Fruit fly (Drosophila melanogaster) whole organism, embryonic: ENCODE results near the gene CG8301.

ENCODE experiments used
- Aef1 ChIP-seq: fragments of 200-800 bp; sonication (Bioruptor generic); IDR thresholded peaks from 3 replicates; pipeline ENCODE4 v1.3.6; 2022; ENCODE audit warnings: missing biosample characterization, missing genetic modification characterization
- CG11723 ChIP-seq: fragments of 200-800 bp; sonication (Bioruptor generic); optimal IDR thresholded peaks from 2 replicates; lab custom pipeline; 2017; ENCODE audit warnings: missing biosample characterization, mild to moderate bottlenecking, missing genetic modification characterization
- CG12219 ChIP-seq: fragments of 200-800 bp; sonication (Bioruptor generic); optimal IDR thresholded peaks from 3 replicates; lab custom pipeline; 2018; ENCODE audit warnings: missing biosample characterization, mild to moderate bottlenecking, missing genetic modification characterization
- CG14014 ChIP-seq: fragments of 200-800 bp; sonication (Bioruptor generic); IDR thresholded peaks from 2 replicates; pipeline ENCODE4 v1.3.6; 2022; ENCODE audit warnings: missing biosample characterization, missing genetic modification characterization
- CG14667 ChIP-seq: fragments of 200-800 bp; sonication (Bioruptor generic); IDR thresholded peaks from 2 replicates; pipeline ENCODE4 v1.3.6; 2022; ENCODE audit warnings: missing biosample characterization, missing genetic modification characterization
- CG15073 ChIP-seq: fragments of 200-800 bp; sonication (Bioruptor generic); optimal IDR thresholded peaks from 2 replicates; lab custom pipeline; 2016; ENCODE audit warnings: missing biosample characterization, missing genetic modification characterization
- CG15696 ChIP-seq: fragments of 200-800 bp; sonication (Bioruptor generic); optimal IDR thresholded peaks from 2 replicates; lab custom pipeline; 2019; ENCODE audit warnings: missing biosample characterization, mild to moderate bottlenecking, missing genetic modification characterization, moderate library complexity
- CG2120 ChIP-seq: fragments of 200-800 bp; sonication (Bioruptor generic); optimal IDR thresholded peaks from 3 replicates; lab custom pipeline; 2016; ENCODE audit warnings: missing biosample characterization, missing genetic modification characterization
- CG2129 ChIP-seq: fragments of 200-800 bp; sonication (Bioruptor generic); IDR thresholded peaks from 2 replicates; pipeline ENCODE4 v1.3.6; 2022; ENCODE audit warnings: missing biosample characterization, missing genetic modification characterization; ENCODE audit not compliant: partially characterized antibody
- CG2202 ChIP-seq: fragments of 200-800 bp; sonication (Bioruptor generic); optimal IDR thresholded peaks from 2 replicates; lab custom pipeline; 2018; ENCODE audit warnings: missing biosample characterization, mild to moderate bottlenecking, missing genetic modification characterization
- CG3065 ChIP-seq: fragments of 200-800 bp; sonication (Bioruptor generic); optimal IDR thresholded peaks from 2 replicates; lab custom pipeline; 2016; ENCODE audit warnings: missing biosample characterization, missing genetic modification characterization
- CG32767 ChIP-seq: fragments of 200-800 bp; sonication (Bioruptor generic); IDR thresholded peaks from 2 replicates; pipeline ENCODE4 v1.3.6; 2022; ENCODE audit warnings: missing biosample characterization, missing genetic modification characterization
- CG3726 ChIP-seq: fragments of 200-800 bp; sonication (Bioruptor generic); IDR thresholded peaks from 3 replicates; pipeline ENCODE4, ENCODE4 v1.3.6; 2022; ENCODE audit warnings: missing biosample characterization, missing genetic modification characterization
- CG43689 ChIP-seq: fragments of 200-800 bp; sonication (Bioruptor generic); IDR thresholded peaks from 2 replicates; pipeline ENCODE4 v1.3.6; 2022; ENCODE audit warnings: missing biosample characterization, missing genetic modification characterization
- CG6272 ChIP-seq: fragments of 200-800 bp; sonication (Bioruptor generic); IDR thresholded peaks from 2 replicates; pipeline ENCODE4 v1.3.6; 2022; ENCODE audit warnings: missing biosample characterization, missing genetic modification characterization
- CG6854 ChIP-seq: fragments of 200-800 bp; sonication (Bioruptor generic); optimal IDR thresholded peaks from 3 replicates; lab custom pipeline; 2017; ENCODE audit warnings: missing biosample characterization, mild to moderate bottlenecking, missing genetic modification characterization
- CG7556 ChIP-seq: fragments of 200-800 bp; sonication (Bioruptor generic); optimal IDR thresholded peaks from 2 replicates; lab custom pipeline; 2017; ENCODE audit warnings: missing biosample characterization, mild to moderate bottlenecking, missing genetic modification characterization
- CG8765 ChIP-seq: fragments of 200-800 bp; sonication (Bioruptor generic); IDR thresholded peaks from 2 replicates; pipeline ENCODE4 v1.3.6; 2022; ENCODE audit warnings: missing biosample characterization, missing genetic modification characterization
- CG8944 ChIP-seq: fragments of 200-800 bp; sonication (Bioruptor generic); optimal IDR thresholded peaks from 3 replicates; lab custom pipeline; 2016; ENCODE audit warnings: missing biosample characterization, missing genetic modification characterization
- CG9609 ChIP-seq: fragments of 200-800 bp; sonication (Bioruptor generic); optimal IDR thresholded peaks from 3 replicates; lab custom pipeline; 2016; ENCODE audit warnings: missing biosample characterization, missing genetic modification characterization
- CG9727 ChIP-seq: fragments of 200-800 bp; sonication (Bioruptor generic); optimal IDR thresholded peaks from 3 replicates; lab custom pipeline; 2017; ENCODE audit warnings: missing biosample characterization, mild to moderate bottlenecking, missing genetic modification characterization
- Fer2 ChIP-seq: fragments of 200-800 bp; sonication (Bioruptor generic); optimal IDR thresholded peaks from 2 replicates; lab custom pipeline; 2018; ENCODE audit warnings: missing biosample characterization, mild to moderate bottlenecking, missing genetic modification characterization, moderate library complexity
- GATAe ChIP-seq: fragments of 200-800 bp; sonication (Bioruptor generic); conservative IDR thresholded peaks from 2 replicates; pipeline ENCODE4 v1.3.6; 2022; ENCODE audit warnings: missing biosample characterization, missing genetic modification characterization
- Hand ChIP-seq: fragments of 200-800 bp; sonication (Bioruptor generic); optimal IDR thresholded peaks from 2 replicates; lab custom pipeline; 2017; ENCODE audit warnings: mild to moderate bottlenecking, missing biosample characterization, missing genetic modification reagents, missing genetic modification characterization
- NFAT ChIP-seq: fragments of 200-800 bp; sonication (Bioruptor generic); IDR thresholded peaks from 2 replicates; pipeline ENCODE4 v1.3.6; 2022; ENCODE audit warnings: missing biosample characterization, missing genetic modification characterization
- Nf-YB ChIP-seq: fragments of 200-800 bp; sonication (Bioruptor generic); optimal IDR thresholded peaks from 3 replicates; lab custom pipeline; 2019; ENCODE audit warnings: missing biosample characterization, mild to moderate bottlenecking, missing genetic modification characterization, moderate library complexity
- Opbp ChIP-seq: fragments of 200-800 bp; sonication (Bioruptor generic); IDR thresholded peaks from 3 replicates; pipeline ENCODE4 v1.3.6; 2022; ENCODE audit warnings: missing biosample characterization, missing genetic modification characterization; ENCODE audit not compliant: partially characterized antibody
- PHDP ChIP-seq: fragments of 200-800 bp; sonication (Bioruptor generic); optimal IDR thresholded peaks from 3 replicates; lab custom pipeline; 2018; ENCODE audit warnings: missing biosample characterization, mild to moderate bottlenecking, missing genetic modification characterization, moderate library complexity
- Ravus ChIP-seq: fragments of 200-800 bp; sonication (Bioruptor generic); IDR thresholded peaks from 2 replicates; pipeline ENCODE4 v1.3.6; 2022; ENCODE audit warnings: missing biosample characterization, missing genetic modification characterization
- Rfx ChIP-seq: fragments of 200-800 bp; sonication (Bioruptor generic); IDR thresholded peaks from 2 replicates; pipeline ENCODE4 v1.3.6; 2022; ENCODE audit warnings: missing biosample characterization, missing genetic modification characterization
- Rx ChIP-seq: fragments of 200-800 bp; sonication (Bioruptor generic); IDR thresholded peaks from 2 replicates; pipeline ENCODE4 v1.3.6; 2022; ENCODE audit warnings: missing biosample characterization, missing genetic modification characterization
- Sin3A ChIP-seq: fragments of >200 bp; optimal IDR thresholded peaks from 2 replicates; lab custom pipeline; 2018
- Tbp ChIP-seq: fragments of >200 bp; optimal IDR thresholded peaks from 2 replicates; lab custom pipeline; 2018; ENCODE audit warnings: missing biosample characterization, missing genetic modification characterization
- ab ChIP-seq: fragments of 200-800 bp; sonication (Bioruptor generic); optimal IDR thresholded peaks from 2 replicates; lab custom pipeline; 2016; ENCODE audit warnings: missing biosample characterization, missing genetic modification characterization
- ac ChIP-seq: fragments of 200-800 bp; sonication (Bioruptor generic); optimal IDR thresholded peaks from 3 replicates; lab custom pipeline; 2017; ENCODE audit warnings: missing biosample characterization, mild to moderate bottlenecking, missing genetic modification characterization
- al ChIP-seq: fragments of 200-800 bp; sonication (Bioruptor generic); IDR thresholded peaks from 2 replicates; pipeline ENCODE4 v1.3.6; 2022; ENCODE audit warnings: missing biosample characterization, missing genetic modification characterization
- amos ChIP-seq: fragments of 200-800 bp; sonication (Bioruptor generic); IDR thresholded peaks from 2 replicates; pipeline ENCODE4 v1.3.6; 2022; ENCODE audit warnings: missing biosample characterization, missing genetic modification characterization; ENCODE audit not compliant: partially characterized antibody
- aop ChIP-seq: fragments of 200-800 bp; sonication (Bioruptor generic); IDR thresholded peaks from 2 replicates; pipeline ENCODE4 v1.3.6; 2022; ENCODE audit warnings: missing biosample characterization, missing genetic modification characterization
- ato ChIP-seq: fragments of 200-800 bp; sonication (Bioruptor generic); IDR thresholded peaks from 2 replicates; pipeline ENCODE4 v1.3.6; 2022; ENCODE audit warnings: missing biosample characterization, missing genetic modification characterization; ENCODE audit not compliant: partially characterized antibody
- cad ChIP-seq: fragments of >200 bp; optimal IDR thresholded peaks from 2 replicates; lab custom pipeline; 2017; ENCODE audit warnings: missing biosample characterization, missing genetic modification characterization
- chif ChIP-seq, 2 experiments: fragments of 200-800 bp; sonication (Bioruptor generic); optimal IDR thresholded peaks; 3 replicates each; lab custom pipeline; 2016; ENCODE audit warnings: missing biosample characterization in 2 of 2, missing genetic modification characterization in 2 of 2
- dmrt99B ChIP-seq: fragments of 200-800 bp; sonication (Bioruptor generic); optimal IDR thresholded peaks from 2 replicates; lab custom pipeline; 2018; ENCODE audit warnings: missing biosample characterization, mild to moderate bottlenecking, missing genetic modification characterization, moderate library complexity
- fru ChIP-seq: fragments of >200 bp; optimal IDR thresholded peaks from 2 replicates; lab custom pipeline; 2017
- grn ChIP-seq: fragments of 200-800 bp; sonication (Bioruptor generic); optimal IDR thresholded peaks from 3 replicates; lab custom pipeline; 2017; ENCODE audit warnings: missing biosample characterization, missing genetic modification characterization
- ham ChIP-seq: fragments of 200-800 bp; sonication (Bioruptor generic); IDR thresholded peaks from 2 replicates; pipeline ENCODE4 v1.3.6; 2022; ENCODE audit warnings: missing biosample characterization, missing genetic modification characterization
- hb ChIP-seq: fragments of 200-800 bp; sonication (Bioruptor generic); IDR thresholded peaks from 3 replicates; pipeline ENCODE4 v1.3.6; 2022; ENCODE audit warnings: missing biosample characterization, missing genetic modification characterization; ENCODE audit not compliant: partially characterized antibody
- jumu ChIP-seq: fragments of 200-800 bp; sonication (Bioruptor generic); optimal IDR thresholded peaks from 3 replicates; lab custom pipeline; 2016; ENCODE audit warnings: missing biosample characterization, missing genetic modification characterization
- org-1 ChIP-seq: fragments of 200-800 bp; sonication (Bioruptor generic); optimal IDR thresholded peaks from 2 replicates; lab custom pipeline; 2017; ENCODE audit warnings: missing biosample characterization, missing genetic modification characterization
- schlank ChIP-seq: fragments of 200-800 bp; sonication (Bioruptor generic); optimal IDR thresholded peaks from 2 replicates; lab custom pipeline; 2018; ENCODE audit warnings: missing biosample characterization, mild to moderate bottlenecking, missing genetic modification characterization
- sob ChIP-seq: fragments of 200-800 bp; sonication (Bioruptor generic); IDR thresholded peaks from 2 replicates; pipeline ENCODE4 v1.3.6; 2022; ENCODE audit warnings: missing biosample characterization, missing genetic modification characterization
- stc ChIP-seq: fragments of 200-800 bp; sonication (Bioruptor generic); IDR thresholded peaks from 2 replicates; pipeline ENCODE4 v1.3.6; 2022; ENCODE audit warnings: missing biosample characterization, missing genetic modification characterization
- trh ChIP-seq: fragments of 200-800 bp; sonication (Bioruptor generic); optimal IDR thresholded peaks from 2 replicates; lab custom pipeline; 2016; ENCODE audit warnings: missing biosample characterization, missing genetic modification characterization
- ttk ChIP-seq: fragments of 200-800 bp; sonication (Bioruptor generic); IDR thresholded peaks from 2 replicates; pipeline ENCODE4 v2.1.2; 2022; ENCODE audit warnings: missing biosample characterization, missing genetic modification characterization

The CG8301 gene

dm6 chr3R:9613124-9613523 is 32.0 kb downstream of the CG8301 start (continued):
- TF ChIP-seq amos (GFP tag; lab: Robert Waterston, UW) (no peak), CG14667 (GFP tag; lab: Robert Waterston, UW) (no peak), Fer2 (tag; lab: Kevin White, UChicago) (no peak), CG2129 (GFP tag; lab: Robert Waterston, UW) (no peak), CG14014 (GFP tag; lab: Robert Waterston, UW) (peak; percentile 67; the same call in 1 of the 2 replicates), ato (GFP tag; lab: Robert Waterston, UW) (no peak), GATAe (no peak), Rx (GFP tag; lab: Robert Waterston, UW) (no peak; the same call in 1 of the 2 replicates), org-1 (GFP tag; lab: Kevin White, UChicago) (peak; percentile 53), aop (no peak), CG2202 (tag; lab: Kevin White, UChicago) (no peak), al (no peak; the same call in 1 of the 2 replicates), CG15696 (tag; lab: Kevin White, UChicago) (no peak), grn (GFP tag; lab: Kevin White, UChicago) (no peak), Rfx (GFP tag; lab: Robert Waterston, UW) (peak; percentile 70), CG8944 (GFP tag; lab: Kevin White, UChicago) (peak; percentile 60), Opbp (GFP tag; lab: Robert Waterston, UW) (no peak), Sin3A (no peak), Nf-YB (GFP tag; lab: Kevin White, UChicago) (peak; percentile 9), jumu (peak; percentile 37), CG2120 (peak; percentile 71), CG11723 (GFP tag; lab: Kevin White, UChicago) (peak; percentile 13), CG3065 (GFP tag; lab: Kevin White, UChicago) (no peak), CG43689 (GFP tag; lab: Robert Waterston, UW) (no peak), ac (GFP tag; lab: Kevin White, UChicago) (no peak), ham (GFP tag; lab: Robert Waterston, UW) (no peak), CG9609 (peak; percentile 17), cad (no peak), Ravus (GFP tag; lab: Robert Waterston, UW) (peak; percentile 37; the same call in 1 of the 2 replicates), ttk (GFP tag; lab: Robert Waterston, UW) (peak; percentile 59), fru (lab: Kevin White, UChicago) (no peak), Aef1 (GFP tag; lab: Robert Waterston, UW) (peak; percentile 53), trh (GFP tag; lab: Kevin White, UChicago) (no peak), ab (GFP tag; lab: Kevin White, UChicago) (no peak), NFAT (GFP tag; lab: Robert Waterston, UW) (no peak), sob (GFP tag; lab: Robert Waterston, UW) (peak; percentile 55), CG6854 (GFP tag; lab: Kevin White, UChicago) (peak; percentile 43), CG12219 (GFP tag; lab: Kevin White, UChicago) (peak; percentile 37), chif (GFP tag; optimal IDR thresholded peaks at IDR 0.05; lab: Kevin White, UChicago) (peak in 1 of 2 experiments; percentile 38), stc (GFP tag; lab: Robert Waterston, UW) (peak; percentile 51; the same call in 1 of the 2 replicates), CG3726 (GFP tag; lab: Robert Waterston, UW) (no peak), schlank (tag; lab: Kevin White, UChicago) (peak; percentile 7), hb (GFP tag; lab: Robert Waterston, UW) (no peak), Tbp (GFP tag; lab: Kevin White, UChicago) (no peak), CG32767 (GFP tag; lab: Robert Waterston, UW) (peak; percentile 53; the same call in 1 of the 2 replicates), CG7556 (GFP tag; lab: Kevin White, UChicago) (peak; percentile 46), PHDP (tag; lab: Kevin White, UChicago) (peak; percentile 71), CG9727 (GFP tag; lab: Kevin White, UChicago) (peak; percentile 55), CG15073 (no peak), dmrt99B (tag; lab: Kevin White, UChicago) (peak; percentile 75), Hand (GFP tag; lab: Kevin White, UChicago) (peak; percentile 47), CG6272 (GFP tag; lab: Robert Waterston, UW) (no peak), CG8765 (no peak)
